Worm (Caenorhabditis elegans): ENCODE measurements around the gene unc-3.
A peak's percentile ranks its signal among the peaks of the same experiment; 100 is the strongest.

Gene unc-3

DNA sequence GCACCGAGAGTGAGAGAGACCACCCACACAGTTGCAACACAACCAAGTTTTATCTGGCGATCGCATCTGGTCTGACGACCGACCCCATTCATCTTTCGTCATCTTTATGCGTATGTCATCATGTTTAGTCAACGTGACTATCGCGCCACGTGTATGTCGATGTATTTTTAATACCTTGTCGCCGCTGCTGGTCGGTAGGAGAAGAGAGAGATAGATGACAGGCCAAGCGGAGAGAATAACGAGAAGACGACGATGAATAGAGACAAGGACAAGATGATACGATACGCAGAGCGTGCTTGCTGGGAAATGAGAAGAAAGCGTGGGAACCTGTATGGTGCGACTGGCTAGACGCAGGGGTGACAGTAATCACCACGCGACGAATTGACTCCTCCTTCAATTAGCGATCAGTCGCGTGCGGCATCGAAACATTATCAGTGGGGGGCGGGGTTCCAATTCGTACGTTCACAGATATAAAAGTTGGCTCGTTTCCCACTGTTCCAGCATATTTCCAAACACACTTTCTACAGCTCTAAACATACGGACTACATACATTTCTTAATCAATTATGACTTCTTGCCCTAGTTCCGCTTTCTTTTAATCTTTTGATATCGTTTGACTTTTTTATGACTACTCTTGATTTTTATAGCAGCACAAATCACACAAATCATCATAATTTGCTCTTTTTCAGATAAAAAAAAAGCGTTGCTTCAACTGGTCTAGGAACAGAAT is 17.1 kb downstream of the unc-3 start, which contains the start of gene tatn-1 (continued):
- TF ChIP-seq ztf-28 (GFP tag; IDR thresholded peaks at IDR 0.05): no peak
- no peak for TF ChIP-seq dpl-1 (GFP tag; optimal IDR thresholded peaks at IDR 0.05)
- no peak for TF ChIP-seq egl-18 (GFP tag; IDR thresholded peaks at IDR 0.05)
- no peak for TF ChIP-seq hrde-1 (tag; optimal IDR thresholded peaks at IDR 0.05; ENCODE audit: borderline replicate concordance)
- TF ChIP-seq B0019.2 (GFP tag; conservative IDR thresholded peaks at IDR 0.05): no peak
- TF ChIP-seq lsy-27 (tag; optimal IDR thresholded peaks at IDR 0.05; ENCODE audit: borderline replicate concordance, insufficient read depth): no peak
- TF ChIP-seq chd-7 (tag; optimal IDR thresholded peaks at IDR 0.05): peak; percentile 26
- peak; percentile 99 for TF ChIP-seq nhr-80 (tag; optimal IDR thresholded peaks at IDR 0.05)
- no peak for TF ChIP-seq mes-4 (tag; optimal IDR thresholded peaks at IDR 0.05)
- TF ChIP-seq K12H6.12 (tag; optimal IDR thresholded peaks at IDR 0.05): no peak
- no peak for TF ChIP-seq nhr-27 (tag; optimal IDR thresholded peaks at IDR 0.05)
- no peak for TF ChIP-seq F23B12.7 (tag; optimal IDR thresholded peaks at IDR 0.05; ENCODE audit: insufficient read depth)
- no peak for TF ChIP-seq ztf-6 (GFP tag; IDR thresholded peaks at IDR 0.05)
- TF ChIP-seq Y95B8A.8 (GFP tag; IDR thresholded peaks at IDR 0.05): no peak
- TF ChIP-seq nhr-90 (tag; optimal IDR thresholded peaks at IDR 0.05): peak; percentile 32
- TF ChIP-seq F33H1.4 (GFP tag; IDR thresholded peaks at IDR 0.05): no peak
- no peak for TF ChIP-seq madf-8 (GFP tag; conservative IDR thresholded peaks at IDR 0.05)
- TF ChIP-seq rec-8 (tag; optimal IDR thresholded peaks at IDR 0.05): no peak
- TF ChIP-seq mel-28 (tag; optimal IDR thresholded peaks at IDR 0.05; ENCODE audit: borderline replicate concordance): no peak
- no peak for TF ChIP-seq Y53G8AR.9 (GFP tag; conservative IDR thresholded peaks at IDR 0.05)
- no peak for TF ChIP-seq efl-1 (GFP tag; optimal IDR thresholded peaks at IDR 0.05)
- peak; percentile 51 for TF ChIP-seq F22D6.2 (tag; optimal IDR thresholded peaks at IDR 0.05)
- TF ChIP-seq cebp-1 (GFP tag; IDR thresholded peaks at IDR 0.05): no peak
- peak; percentile 79 for TF ChIP-seq cebp-1 (tag; optimal IDR thresholded peaks at IDR 0.05)
- no peak for TF ChIP-seq B0035.1 (tag; optimal IDR thresholded peaks at IDR 0.05)
- TF ChIP-seq die-1 (tag; optimal IDR thresholded peaks at IDR 0.05): peak; percentile 46
- no peak for TF ChIP-seq ztf-3 (GFP tag; optimal IDR thresholded peaks at IDR 0.05)
- TF ChIP-seq Y79H2A.3 (GFP tag; conservative IDR thresholded peaks at IDR 0.05): no peak
- TF ChIP-seq lin-40 (tag; optimal IDR thresholded peaks at IDR 0.05): peak; percentile 72

DNA sequence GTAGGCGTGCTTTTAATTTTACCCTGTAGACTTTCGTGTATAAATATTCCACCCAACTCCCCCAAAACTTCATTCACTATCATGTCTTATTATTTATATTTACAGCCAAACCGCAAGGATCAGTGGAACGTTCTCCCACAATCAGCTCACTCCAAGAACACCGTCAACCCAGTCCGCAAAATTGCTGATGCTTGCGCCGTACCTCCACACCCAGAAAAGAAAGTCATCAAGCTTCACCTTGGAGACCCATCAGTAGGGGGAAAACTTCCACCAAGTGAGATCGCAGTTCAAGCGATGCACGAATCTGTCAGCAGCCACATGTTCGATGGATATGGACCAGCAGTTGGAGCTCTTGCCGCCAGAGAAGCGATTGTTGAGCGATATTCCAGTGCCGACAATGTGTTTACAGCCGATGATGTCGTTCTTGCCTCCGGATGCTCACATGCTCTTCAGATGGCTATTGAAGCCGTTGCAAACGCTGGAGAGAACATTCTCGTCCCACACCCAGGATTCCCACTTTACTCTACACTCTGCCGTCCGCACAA is 17.9 kb downstream of the unc-3 start:
- no peak for TF ChIP-seq let-526 (GFP tag; IDR thresholded peaks at IDR 0.05)
- TF ChIP-seq B0035.1 (tag; optimal IDR thresholded peaks at IDR 0.05): no peak
- TF ChIP-seq nhr-27 (tag; optimal IDR thresholded peaks at IDR 0.05): peak; percentile 44
- TF ChIP-seq ztf-25 (GFP tag; IDR thresholded peaks at IDR 0.05): no peak
- TF ChIP-seq B0261.1 (tag; optimal IDR thresholded peaks at IDR 0.05): no peak
- TF ChIP-seq lin-40 (tag; optimal IDR thresholded peaks at IDR 0.05): no peak
- no peak for TF ChIP-seq lin-54 (GFP tag; optimal IDR thresholded peaks at IDR 0.05)
- no peak for TF ChIP-seq Y67H2A.10 (GFP tag; conservative IDR thresholded peaks at IDR 0.05)
- peak; percentile 81 for TF ChIP-seq ama-1 (optimal IDR thresholded peaks at IDR 0.05)
- no peak for TF ChIP-seq ama-1 (GFP tag; optimal IDR thresholded peaks at IDR 0.05)
- no peak for TF ChIP-seq D2030.7 (GFP tag; IDR thresholded peaks at IDR 0.05)
- TF ChIP-seq zfh-2 (GFP tag; conservative IDR thresholded peaks at IDR 0.05): peak; percentile 44; the same call in 1 of the 2 replicates
- no peak for TF ChIP-seq ceh-58 (GFP tag; IDR thresholded peaks at IDR 0.05)
- no peak for TF ChIP-seq ekl-4 (GFP tag; IDR thresholded peaks at IDR 0.05)
